Fruit fly (Drosophila melanogaster) whole organism, pupa: ENCODE results near the gene CG32814.

ENCODE experiments used
- CG10348 ChIP-seq: fragments of 200-800 bp; sonication (Bioruptor generic); IDR thresholded peaks from 2 replicates; pipeline ENCODE4 v1.3.6; 2022; ENCODE audit warnings: missing biosample characterization, missing genetic modification characterization
- CG12605 ChIP-seq: fragments of 200-800 bp; sonication (Bioruptor generic); IDR thresholded peaks from 2 replicates; pipeline ENCODE4 v1.3.6; 2022; ENCODE audit warnings: missing biosample characterization, missing genetic modification characterization
- CG13204 ChIP-seq: fragments of 200-800 bp; sonication (Bioruptor generic); optimal IDR thresholded peaks from 2 replicates; lab custom pipeline; 2018; ENCODE audit warnings: missing biosample characterization, mild to moderate bottlenecking, missing genetic modification characterization, moderate library complexity
- CG14655 ChIP-seq: fragments of 200-800 bp; sonication (Bioruptor generic); optimal IDR thresholded peaks from 3 replicates; lab custom pipeline; 2017; ENCODE audit warnings: mild to moderate bottlenecking, missing biosample characterization, missing genetic modification reagents, missing genetic modification characterization
- CG15710 ChIP-seq: fragments of 200-800 bp; sonication (Bioruptor generic); optimal IDR thresholded peaks from 2 replicates; lab custom pipeline; 2018; ENCODE audit warnings: missing biosample characterization, mild to moderate bottlenecking, missing genetic modification characterization, moderate library complexity
- CG17806 ChIP-seq: fragments of 200-800 bp; sonication (Bioruptor generic); optimal IDR thresholded peaks from 2 replicates; lab custom pipeline; 2018; ENCODE audit warnings: missing biosample characterization, mild to moderate bottlenecking, missing genetic modification characterization, moderate library complexity
- CG32121 ChIP-seq: fragments of 200-800 bp; sonication (Bioruptor generic); IDR thresholded peaks from 2 replicates; pipeline ENCODE4 v1.3.6; 2022; ENCODE audit warnings: missing biosample characterization, missing genetic modification characterization
- CG34367 ChIP-seq: fragments of 200-800 bp; sonication (Bioruptor generic); optimal IDR thresholded peaks from 2 replicates; lab custom pipeline; 2018; ENCODE audit warnings: missing biosample characterization, mild to moderate bottlenecking, missing genetic modification characterization
- CG4496 ChIP-seq: fragments of 200-800 bp; sonication (Bioruptor generic); IDR thresholded peaks from 3 replicates; pipeline ENCODE4 v1.3.6; 2022; ENCODE audit warnings: missing biosample characterization, missing genetic modification characterization
- CG8159 ChIP-seq: fragments of 200-800 bp; sonication (Bioruptor generic); optimal IDR thresholded peaks from 3 replicates; lab custom pipeline; 2018; ENCODE audit warnings: missing biosample characterization, mild to moderate bottlenecking, missing genetic modification characterization, moderate library complexity
- CG8301 ChIP-seq: fragments of 200-800 bp; sonication (Bioruptor generic); optimal IDR thresholded peaks from 2 replicates; lab custom pipeline; 2018; ENCODE audit warnings: missing biosample characterization, mild to moderate bottlenecking, missing genetic modification characterization
- CG9948 ChIP-seq: fragments of 200-800 bp; sonication (Bioruptor generic); optimal IDR thresholded peaks from 2 replicates; lab custom pipeline; 2018; ENCODE audit warnings: missing biosample characterization, mild to moderate bottlenecking, missing genetic modification characterization, moderate library complexity
- D1 ChIP-seq: fragments of 200-800 bp; sonication (Bioruptor generic); optimal IDR thresholded peaks from 2 replicates; lab custom pipeline; 2018; ENCODE audit warnings: missing biosample characterization, mild to moderate bottlenecking, missing genetic modification characterization, moderate library complexity
- EcR ChIP-seq: fragments of 200-800 bp; sonication (Bioruptor generic); optimal IDR thresholded peaks from 3 replicates; lab custom pipeline; 2019; ENCODE audit warnings: missing biosample characterization, missing genetic modification characterization, mild to moderate bottlenecking, moderate library complexity, missing genetic modification reagents
- Ets98B ChIP-seq: fragments of 200-800 bp; sonication (Bioruptor generic); IDR thresholded peaks from 2 replicates; pipeline ENCODE4 v1.3.6; 2022; ENCODE audit warnings: missing biosample characterization, missing genetic modification characterization
- Pif1A ChIP-seq: fragments of 200-800 bp; sonication (Bioruptor generic); optimal IDR thresholded peaks from 3 replicates; lab custom pipeline; 2016; ENCODE audit warnings: missing biosample characterization, missing genetic modification characterization
- Pif1B ChIP-seq: fragments of 200-800 bp; sonication (Bioruptor generic); optimal IDR thresholded peaks from 3 replicates; lab custom pipeline; 2016; ENCODE audit warnings: missing biosample characterization, missing genetic modification characterization
- Snoo ChIP-seq: fragments of 200-800 bp; sonication (Bioruptor generic); optimal IDR thresholded peaks from 3 replicates; lab custom pipeline; 2017; ENCODE audit warnings: missing biosample characterization, mild to moderate bottlenecking, missing genetic modification characterization, inconsistent platforms
- fd96Ca ChIP-seq: fragments of 200-800 bp; sonication (Bioruptor generic); IDR thresholded peaks from 3 replicates; pipeline ENCODE4 v1.3.6; 2022; ENCODE audit warnings: missing biosample characterization, missing genetic modification characterization
- gl ChIP-seq: fragments of 200-800 bp; sonication (Bioruptor generic); optimal IDR thresholded peaks from 2 replicates; lab custom pipeline; 2018; ENCODE audit warnings: missing biosample characterization, mild to moderate bottlenecking, missing genetic modification characterization
- rn ChIP-seq: fragments of 200-800 bp; sonication (Bioruptor generic); IDR thresholded peaks from 2 replicates; pipeline ENCODE4 v1.3.6; 2022; ENCODE audit warnings: missing biosample characterization, missing genetic modification characterization

The CG32814 gene

dm6 chrX:1026511-1026910 lies at the start of gene CG32814, which contains the start of the genes CG11638 and CG3021:
Gene CG32814, minus strand, starts transcription at chrX:1026700.
Gene CG11638, minus strand, starts transcription at chrX:1026703.
Gene CG3021, plus strand, starts transcription at chrX:1026791.
- TF ChIP-seq CG17806 (tag; lab: Kevin White, UChicago) (no peak), Ets98B (GFP tag; lab: Robert Waterston, UW) (0 out of 2 replicates have a peak, but pooled peaks have one; percentile 16), CG4496 (GFP tag; lab: Robert Waterston, UW) (peak; percentile 43; the same call in 1 of the 3 replicates)

DNA sequence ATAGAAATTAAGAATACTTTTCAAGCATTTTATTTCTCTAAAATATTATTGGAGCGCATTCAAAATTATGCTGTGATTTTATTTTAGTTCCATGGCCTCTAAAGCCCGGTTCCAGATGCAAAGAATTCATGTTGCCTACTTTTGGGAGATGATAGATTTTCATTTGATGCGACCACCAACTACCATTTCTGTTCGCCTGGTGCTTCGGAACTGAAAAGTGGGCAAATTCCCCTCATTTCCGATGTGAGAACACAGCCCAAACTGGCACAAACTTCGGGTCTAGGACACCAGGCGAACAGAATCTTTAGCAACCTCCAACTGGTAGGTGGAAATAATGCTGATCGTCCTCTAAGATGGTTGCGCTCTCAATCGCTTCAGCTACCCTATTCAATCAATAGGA lies 36.6 kb upstream of the CG32814 start:
- no peak for TF ChIP-seq D1 (tag; lab: Kevin White, UChicago)
- no peak for TF ChIP-seq CG14655 (GFP tag; lab: Kevin White, UChicago)
- TF ChIP-seq CG34367 (tag; lab: Kevin White, UChicago), result no peak
- no peak for TF ChIP-seq Pif1B (GFP tag; lab: Kevin White, UChicago)
- TF ChIP-seq CG12605 (GFP tag; lab: Robert Waterston, UW), result no peak
- TF ChIP-seq CG15710, result no peak
- no peak for TF ChIP-seq CG9948
- no peak for TF ChIP-seq Ets98B (GFP tag; lab: Robert Waterston, UW)
- TF ChIP-seq, all 21 proteins: peak for 0

dm6 chrX:1056338-1056737 lies 29.8 kb upstream of the CG32814 start:
- no peak for TF ChIP-seq Pif1A (GFP tag; lab: Kevin White, UChicago)
- no peak for TF ChIP-seq Pif1B (GFP tag; lab: Kevin White, UChicago)
- peak; percentile 55; the same call in 1 of the 3 replicates for TF ChIP-seq CG4496 (GFP tag; lab: Robert Waterston, UW)
- no peak for TF ChIP-seq fd96Ca (GFP tag; lab: Robert Waterston, UW)
- no peak for TF ChIP-seq EcR
- no peak for TF ChIP-seq CG34367 (tag; lab: Kevin White, UChicago)

DNA sequence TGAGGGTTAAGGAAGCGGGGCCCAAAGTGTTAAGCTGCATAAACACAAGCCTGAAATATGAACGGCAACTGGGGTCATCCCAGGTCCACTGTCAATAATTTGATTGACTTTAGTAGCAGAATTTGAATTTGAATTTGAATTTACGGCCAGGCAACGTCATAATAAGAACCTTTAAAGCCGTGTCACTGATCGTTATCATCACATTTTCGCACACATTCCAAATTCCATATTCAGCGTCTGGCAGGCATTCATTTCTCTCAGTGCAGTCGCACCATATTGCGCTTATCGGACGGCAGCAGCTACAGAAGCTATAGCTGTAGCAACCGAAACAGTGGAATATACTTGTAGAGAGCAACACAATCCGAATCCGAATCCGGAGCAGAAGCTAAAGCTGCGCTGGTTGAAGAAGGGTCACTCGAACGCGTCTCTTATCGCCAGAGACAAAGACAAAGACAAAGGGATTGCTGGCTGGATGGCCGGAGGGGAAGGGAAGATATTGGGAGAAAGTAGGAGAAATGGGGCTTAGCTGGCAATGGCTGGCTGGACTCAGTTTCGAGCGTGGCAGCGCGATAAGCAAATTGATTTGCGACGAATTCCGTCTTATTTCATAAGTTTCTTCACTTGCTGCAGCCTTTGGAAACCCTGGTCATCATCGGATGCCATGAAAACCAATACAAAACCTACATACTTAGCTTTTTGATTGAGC lies 26.3 kb upstream of the CG32814 start:
- peak; percentile 62 for TF ChIP-seq CG17806 (tag; lab: Kevin White, UChicago)
- TF ChIP-seq CG12605 (GFP tag; lab: Robert Waterston, UW), result no peak
- TF ChIP-seq Pif1B (GFP tag; lab: Kevin White, UChicago), result peak; percentile 47
- TF ChIP-seq gl (tag; lab: Kevin White, UChicago), result peak; percentile 7
- peak; percentile 57 for TF ChIP-seq CG8301
- peak; percentile 38; the same call in 1 of the 2 replicates for TF ChIP-seq rn (GFP tag; lab: Robert Waterston, UW)
- peak; percentile 49 for TF ChIP-seq Ets98B (GFP tag; lab: Robert Waterston, UW)
- peak; percentile 67 for TF ChIP-seq CG32121
- TF ChIP-seq Snoo (tag; lab: Kevin White, UChicago), result peak; percentile 63
- peak; percentile 23 for TF ChIP-seq CG13204 (GFP tag; lab: Kevin White, UChicago)
- peak; percentile 68 for TF ChIP-seq CG15710
- peak; percentile 52 for TF ChIP-seq Pif1A (GFP tag; lab: Kevin White, UChicago)
- peak; percentile 56 for TF ChIP-seq EcR
- TF ChIP-seq fd96Ca (GFP tag; lab: Robert Waterston, UW), result peak; percentile 71; the same call in 2 of the 3 replicates
- peak; percentile 71 for TF ChIP-seq CG8159 (tag; lab: Kevin White, UChicago)
- TF ChIP-seq D1 (tag; lab: Kevin White, UChicago), result no peak
- peak; percentile 62 for TF ChIP-seq CG14655 (GFP tag; lab: Kevin White, UChicago)
- TF ChIP-seq CG9948, result peak; percentile 51
- peak; percentile 77 for TF ChIP-seq CG4496 (GFP tag; lab: Robert Waterston, UW)
- TF ChIP-seq CG34367 (tag; lab: Kevin White, UChicago), result peak; percentile 65
- TF ChIP-seq CG10348, result no peak

DNA sequence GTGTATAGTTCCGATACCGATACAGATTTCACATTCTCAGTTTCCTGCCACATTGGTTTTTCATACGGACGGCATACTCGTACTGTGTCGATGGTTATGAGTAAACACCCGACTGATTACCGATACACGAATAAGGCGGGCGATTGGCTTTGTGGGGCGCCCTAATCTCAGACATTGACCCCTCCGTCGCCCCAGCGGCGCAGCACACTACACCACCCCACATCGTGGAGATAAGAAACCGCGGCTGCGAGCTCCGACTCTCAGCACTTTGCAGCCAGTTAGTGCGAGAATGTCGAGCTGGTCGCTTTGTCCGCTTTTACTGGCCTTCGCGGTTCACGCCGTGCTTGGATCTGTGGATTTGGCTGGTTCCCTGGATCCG lies 24.7 kb upstream of the CG32814 start, which contains the start of gene CG14629:
TSS of gene CG14629 (plus strand) at position 275 of the 379 bp plus-strand sequence.
- TF ChIP-seq CG9948, result no peak
- 0 out of 3 replicates have a peak, but pooled peaks have one; percentile 18 for TF ChIP-seq CG4496 (GFP tag; lab: Robert Waterston, UW)
- TF ChIP-seq fd96Ca (GFP tag; lab: Robert Waterston, UW), result no peak
- no peak for TF ChIP-seq CG13204 (GFP tag; lab: Kevin White, UChicago)
- TF ChIP-seq EcR, result peak; percentile 75
- TF ChIP-seq, all 21 proteins: peak for 2

DNA sequence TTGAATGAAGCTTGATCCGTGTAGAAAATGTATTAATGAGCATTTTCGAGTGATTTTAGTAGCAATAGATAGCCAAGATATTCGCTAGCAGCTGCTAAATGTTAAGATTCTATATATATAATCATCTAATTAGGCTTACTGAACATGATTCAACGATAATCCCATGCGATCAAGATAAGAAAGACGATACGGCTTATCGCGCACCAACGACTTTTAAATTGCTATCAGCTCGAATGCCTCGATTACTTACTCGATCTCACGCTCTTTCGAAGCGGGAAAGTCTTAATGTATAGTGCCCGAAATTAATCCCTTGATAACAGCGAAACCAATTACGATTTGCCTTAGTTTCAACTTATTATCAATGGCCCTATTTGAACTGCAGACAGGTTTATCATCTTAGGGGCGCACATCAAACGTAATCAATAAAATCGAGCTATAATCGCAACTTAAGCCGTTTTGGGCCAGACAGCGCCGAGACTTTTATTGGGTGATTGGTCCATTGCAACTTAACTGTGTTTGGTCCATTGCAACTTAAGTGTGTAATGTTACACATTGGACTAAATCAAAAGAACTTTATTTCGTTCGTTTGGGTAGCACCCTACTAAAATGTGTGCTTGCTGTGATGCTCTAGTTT lies 24.2 kb upstream of the CG32814 start:
- TF ChIP-seq CG9948 (no peak), CG8159 (tag; lab: Kevin White, UChicago) (no peak), CG8301 (no peak), EcR (no peak), CG13204 (GFP tag; lab: Kevin White, UChicago) (no peak), rn (GFP tag; lab: Robert Waterston, UW) (no peak)
